Fruit fly (Drosophila melanogaster) whole organism, embryonic: ENCODE results near the gene CG5665.

Experiments
- Atf3 ChIP-seq: fragments of 200-800 bp; sonication (Bioruptor generic); optimal IDR thresholded peaks from 3 replicates; lab custom pipeline; 2016; ENCODE audit warnings: missing biosample characterization, missing genetic modification characterization
- Bgb ChIP-seq: fragments of 200-800 bp; sonication (Bioruptor generic); IDR thresholded peaks from 2 replicates; pipeline ENCODE4 v1.3.6; 2022; ENCODE audit warnings: missing biosample characterization, missing genetic modification characterization; ENCODE audit not compliant: partially characterized antibody
- CG11085 ChIP-seq: fragments of 200-800 bp; sonication (Bioruptor generic); IDR thresholded peaks from 2 replicates; pipeline ENCODE4 v1.3.6; 2022; ENCODE audit warnings: missing biosample characterization, missing genetic modification characterization
- CG11456 ChIP-seq: fragments of 200-800 bp; sonication (Bioruptor generic); IDR thresholded peaks from 3 replicates; pipeline ENCODE4 v1.3.6; 2022; ENCODE audit warnings: missing biosample characterization, missing genetic modification characterization
- CG12659 ChIP-seq: fragments of 200-800 bp; sonication (Bioruptor generic); optimal IDR thresholded peaks from 3 replicates; lab custom pipeline; 2017; ENCODE audit warnings: mild to moderate bottlenecking, missing biosample characterization, missing genetic modification reagents, missing genetic modification characterization
- CG12942 ChIP-seq: fragments of 200-800 bp; sonication (Bioruptor generic); optimal IDR thresholded peaks from 3 replicates; lab custom pipeline; 2016; ENCODE audit warnings: missing biosample characterization, missing genetic modification characterization
- CG13775 ChIP-seq: fragments of 200-800 bp; sonication (Bioruptor generic); optimal IDR thresholded peaks from 3 replicates; lab custom pipeline; 2017; ENCODE audit warnings: missing biosample characterization, mild to moderate bottlenecking, missing genetic modification characterization
- CG14860 ChIP-seq: fragments of 200-800 bp; sonication (Bioruptor generic); IDR thresholded peaks from 3 replicates; pipeline ENCODE4 v1.3.6; 2022; ENCODE audit warnings: missing biosample characterization, missing genetic modification characterization; ENCODE audit not compliant: partially characterized antibody
- CG15479 ChIP-seq: fragments of 200-800 bp; sonication (Bioruptor generic); optimal IDR thresholded peaks from 3 replicates; lab custom pipeline; 2019; ENCODE audit warnings: missing biosample characterization, mild to moderate bottlenecking, missing genetic modification characterization, moderate library complexity
- CG17568 ChIP-seq: fragments of 200-800 bp; sonication (Bioruptor generic); optimal IDR thresholded peaks from 2 replicates; lab custom pipeline; 2018; ENCODE audit warnings: missing biosample characterization, mild to moderate bottlenecking, missing genetic modification characterization, moderate library complexity
- CG18619 ChIP-seq: fragments of 200-800 bp; sonication (Bioruptor generic); optimal IDR thresholded peaks from 3 replicates; lab custom pipeline; 2017; ENCODE audit warnings: missing biosample characterization, mild to moderate bottlenecking, missing genetic modification characterization
- CG2875 ChIP-seq: fragments of 200-800 bp; sonication (Bioruptor generic); optimal IDR thresholded peaks from 2 replicates; lab custom pipeline; 2017; ENCODE audit warnings: missing biosample characterization, mild to moderate bottlenecking, missing genetic modification characterization, missing genetic modification reagents
- CG30431 ChIP-seq: fragments of 200-800 bp; sonication (Bioruptor generic); optimal IDR thresholded peaks from 2 replicates; lab custom pipeline; 2017; ENCODE audit warnings: missing biosample characterization, missing genetic modification characterization
- CG34422 ChIP-seq: fragments of 200-800 bp; sonication (Bioruptor generic); IDR thresholded peaks from 3 replicates; pipeline ENCODE4 v1.3.6; 2022; ENCODE audit warnings: missing biosample characterization, missing genetic modification characterization
- CG3838 ChIP-seq: fragments of 200-800 bp; sonication (Bioruptor generic); optimal IDR thresholded peaks from 3 replicates; lab custom pipeline; 2016; ENCODE audit warnings: missing biosample characterization, missing genetic modification characterization
- CG9437 ChIP-seq: fragments of 200-800 bp; sonication (Bioruptor generic); optimal IDR thresholded peaks from 2 replicates; lab custom pipeline; 2018; ENCODE audit warnings: missing biosample characterization, mild to moderate bottlenecking, missing genetic modification characterization
- Dip2 ChIP-seq: fragments of 200-800 bp; sonication (Bioruptor generic); IDR thresholded peaks from 2 replicates; pipeline ENCODE4 v1.3.6; 2022; ENCODE audit warnings: missing biosample characterization, missing genetic modification characterization
- E2f1 ChIP-seq: fragments of 200-800 bp; sonication (Bioruptor generic); IDR thresholded peaks from 2 replicates; pipeline ENCODE4 v1.3.6; 2022; ENCODE audit warnings: missing biosample characterization, missing genetic modification characterization
- Elba2 ChIP-seq: fragments of 200-800 bp; sonication (Bioruptor generic); optimal IDR thresholded peaks from 3 replicates; lab custom pipeline; 2016; ENCODE audit warnings: missing biosample characterization, missing genetic modification characterization
- H15 ChIP-seq: fragments of 200-800 bp; sonication (Bioruptor generic); IDR thresholded peaks from 3 replicates; pipeline ENCODE4 v1.3.6; 2022; ENCODE audit warnings: missing biosample characterization, missing genetic modification characterization
- HLH54F ChIP-seq: fragments of 200-800 bp; sonication (Bioruptor generic); optimal IDR thresholded peaks from 3 replicates; lab custom pipeline; 2016; ENCODE audit warnings: missing biosample characterization, missing genetic modification characterization
- Hr39 ChIP-seq: fragments of >200 bp; optimal IDR thresholded peaks from 2 replicates; lab custom pipeline; 2017
- Rx ChIP-seq: fragments of 200-800 bp; sonication (Bioruptor generic); IDR thresholded peaks from 2 replicates; pipeline ENCODE4 v1.3.6; 2022; ENCODE audit warnings: missing biosample characterization, missing genetic modification characterization
- Six4 ChIP-seq: fragments of 200-800 bp; sonication (Bioruptor generic); optimal IDR thresholded peaks from 2 replicates; lab custom pipeline; 2016; ENCODE audit warnings: missing biosample characterization, missing genetic modification characterization
- Tbp ChIP-seq: fragments of >200 bp; optimal IDR thresholded peaks from 2 replicates; lab custom pipeline; 2018; ENCODE audit warnings: missing biosample characterization, missing genetic modification characterization
- bcd ChIP-seq: fragments of 200-800 bp; sonication (Bioruptor generic); optimal IDR thresholded peaks from 2 replicates; lab custom pipeline; 2017; ENCODE audit warnings: missing biosample characterization, mild to moderate bottlenecking, missing genetic modification characterization
- exex ChIP-seq: fragments of 200-800 bp; sonication (Bioruptor generic); optimal IDR thresholded peaks from 4 replicates; lab custom pipeline; 2018; ENCODE audit warnings: missing biosample characterization, mild to moderate bottlenecking, missing genetic modification characterization, moderate library complexity
- fd3F ChIP-seq: fragments of 200-800 bp; sonication (Bioruptor generic); optimal IDR thresholded peaks from 2 replicates; lab custom pipeline; 2018; ENCODE audit warnings: missing biosample characterization, mild to moderate bottlenecking, missing genetic modification characterization, moderate library complexity
- fu2 ChIP-seq: fragments of 200-800 bp; sonication (Bioruptor generic); optimal IDR thresholded peaks from 2 replicates; lab custom pipeline; 2016; ENCODE audit warnings: missing biosample characterization, missing genetic modification characterization
- insv ChIP-seq, 2 experiments: fragments of 200-800 bp; sonication (Bioruptor generic); optimal IDR thresholded peaks; 3 replicates each; lab custom pipeline; 2016 to 2018; ENCODE audit warnings: missing biosample characterization in 2 of 2, missing genetic modification characterization in 2 of 2
- jumu ChIP-seq: fragments of 200-800 bp; sonication (Bioruptor generic); optimal IDR thresholded peaks from 3 replicates; lab custom pipeline; 2016; ENCODE audit warnings: missing biosample characterization, missing genetic modification characterization
- kay ChIP-seq: fragments of 200-800 bp; sonication (Bioruptor generic); optimal IDR thresholded peaks from 2 replicates; lab custom pipeline; 2016; ENCODE audit warnings: missing biosample characterization, missing genetic modification characterization
- knrl ChIP-seq: fragments of 200-800 bp; sonication (Bioruptor generic); IDR thresholded peaks from 3 replicates; pipeline ENCODE4 v1.3.6; 2022; ENCODE audit warnings: missing biosample characterization, missing genetic modification characterization; ENCODE audit not compliant: partially characterized antibody
- lola ChIP-seq, 3 experiments: fragments of >200 bp in 2 of 3; fragments of 200-800 bp in 1 of 3; sonication (Bioruptor generic) in 1 of 3; optimal IDR thresholded peaks; 2 replicates each; lab custom pipeline; 2017 to 2019; ENCODE audit warnings: missing biosample characterization in 3 of 3, missing genetic modification characterization in 3 of 3, mild to moderate bottlenecking in 1 of 3, moderate library complexity in 1 of 3
- maf-S ChIP-seq: fragments of 200-800 bp; sonication (Bioruptor generic); optimal IDR thresholded peaks from 2 replicates; lab custom pipeline; 2016; ENCODE audit warnings: missing biosample characterization, missing genetic modification characterization
- oc ChIP-seq: fragments of 200-800 bp; sonication (Bioruptor generic); optimal IDR thresholded peaks from 2 replicates; lab custom pipeline; 2018; ENCODE audit warnings: missing biosample characterization, mild to moderate bottlenecking, missing genetic modification characterization, moderate library complexity
- onecut ChIP-seq: fragments of 200-800 bp; sonication (Bioruptor generic); IDR thresholded peaks from 2 replicates; pipeline ENCODE4 v1.3.6; 2022; ENCODE audit warnings: missing biosample characterization, missing genetic modification characterization
- p53 ChIP-seq: fragments of 200-800 bp; sonication (Bioruptor generic); optimal IDR thresholded peaks from 2 replicates; lab custom pipeline; 2016; ENCODE audit warnings: missing biosample characterization, missing genetic modification characterization
- peb ChIP-seq: fragments of 200-800 bp; sonication (Bioruptor generic); IDR thresholded peaks from 2 replicates; pipeline ENCODE4 v1.3.6; 2022; ENCODE audit warnings: missing biosample characterization, missing genetic modification characterization
- pita ChIP-seq: fragments of 200-800 bp; sonication (Bioruptor generic); optimal IDR thresholded peaks from 2 replicates; lab custom pipeline; 2017; ENCODE audit warnings: missing biosample characterization, mild to moderate bottlenecking, missing genetic modification characterization
- pum ChIP-seq: fragments of 200-800 bp; sonication (Bioruptor generic); optimal IDR thresholded peaks from 2 replicates; lab custom pipeline; 2016; ENCODE audit warnings: missing biosample characterization, missing genetic modification characterization
- rib ChIP-seq: fragments of 200-800 bp; sonication (Bioruptor generic); IDR thresholded peaks from 2 replicates; pipeline ENCODE4 v1.3.6; 2022; ENCODE audit warnings: missing biosample characterization, missing genetic modification characterization
- row ChIP-seq: fragments of 200-800 bp; sonication (Bioruptor generic); IDR thresholded peaks from 3 replicates; pipeline ENCODE4 v1.3.6; 2022; ENCODE audit warnings: missing biosample characterization, missing genetic modification characterization
- sd ChIP-seq: fragments of 200-800 bp; sonication (Bioruptor generic); optimal IDR thresholded peaks from 3 replicates; lab custom pipeline; 2018; ENCODE audit warnings: missing biosample characterization, mild to moderate bottlenecking, missing genetic modification characterization, moderate library complexity
- sim ChIP-seq: fragments of 200-800 bp; sonication (Bioruptor generic); IDR thresholded peaks from 2 replicates; pipeline ENCODE4 v1.3.6; 2022; ENCODE audit warnings: missing biosample characterization, missing genetic modification characterization
- slbo ChIP-seq: fragments of 200-800 bp; sonication (Bioruptor generic); IDR thresholded peaks from 2 replicates; pipeline ENCODE4 v1.3.6; 2022; ENCODE audit warnings: missing biosample characterization, missing genetic modification characterization
- vfl ChIP-seq: fragments of 200-800 bp; sonication (Bioruptor generic); optimal IDR thresholded peaks from 2 replicates; lab custom pipeline; 2016; ENCODE audit warnings: missing biosample characterization, missing genetic modification characterization
- vnd ChIP-seq: fragments of 200-800 bp; sonication (Bioruptor generic); IDR thresholded peaks from 3 replicates; pipeline ENCODE4 v1.3.6; 2022; ENCODE audit warnings: missing biosample characterization, missing genetic modification characterization; ENCODE audit not compliant: partially characterized antibody
- wek ChIP-seq: fragments of 200-800 bp; sonication (Bioruptor generic); optimal IDR thresholded peaks from 3 replicates; lab custom pipeline; 2018; ENCODE audit warnings: missing biosample characterization, mild to moderate bottlenecking, missing genetic modification characterization, moderate library complexity

Gene CG5665

dm6 chr3L:20347762-20348580 lies 10.3 kb upstream of the CG5665 start, which contains the start of the genes Rbbp5 and eRF1:
Rbbp5 (minus strand) TSS chr3L:20347942.
eRF1 (plus strand) TSS chr3L:20348355.
- TF ChIP-seq vnd (GFP tag; lab: Robert Waterston, UW) (peak; percentile 89), slbo (GFP tag; lab: Robert Waterston, UW) (no peak; the same call in 1 of the 2 replicates), E2f1 (GFP tag; lab: Robert Waterston, UW) (peak; percentile 76), CG30431 (no peak), Rx (GFP tag; lab: Robert Waterston, UW) (peak; percentile 56; the same call in 1 of the 2 replicates), CG9437 (GFP tag; lab: Kevin White, UChicago) (peak; percentile 48), insv (GFP tag; optimal IDR thresholded peaks at IDR 0.05; lab: Kevin White, UChicago) (peak in 1 of 2 experiments; percentile 47), bcd (GFP tag; lab: Kevin White, UChicago) (peak; percentile 70), rib (GFP tag; lab: Robert Waterston, UW) (no peak), lola (GFP tag; optimal IDR thresholded peaks at IDR 0.05; lab: Kevin White, UChicago) (peak in 1 of 3 experiments; percentile 77), peb (peak; percentile 49; the same call in 1 of the 2 replicates), CG15479 (GFP tag; lab: Kevin White, UChicago) (peak; percentile 74), sim (GFP tag; lab: Robert Waterston, UW) (no peak), CG3838 (peak; percentile 29), Hr39 (lab: Kevin White, UChicago) (no peak), wek (GFP tag; lab: Kevin White, UChicago) (no peak), CG13775 (peak; percentile 78), Six4 (GFP tag; lab: Kevin White, UChicago) (peak; percentile 66), Dip2 (GFP tag; lab: Robert Waterston, UW) (no peak), CG12659 (GFP tag; lab: Kevin White, UChicago) (peak; percentile 91), onecut (GFP tag; lab: Robert Waterston, UW) (no peak), Elba2 (GFP tag; lab: Kevin White, UChicago) (peak; percentile 53), Tbp (GFP tag; lab: Kevin White, UChicago) (no peak), CG2875 (GFP tag; lab: Kevin White, UChicago) (no peak), pita (GFP tag; lab: Kevin White, UChicago) (no peak), CG11456 (GFP tag; lab: Robert Waterston, UW) (no peak; the same call in 2 of the 3 replicates), CG34422 (GFP tag; lab: Robert Waterston, UW) (peak; percentile 87), vfl (GFP tag; lab: Kevin White, UChicago) (peak; percentile 71), knrl (peak; percentile 93), fu2 (GFP tag; lab: Kevin White, UChicago) (no peak), row (GFP tag; lab: Robert Waterston, UW) (peak; percentile 92), CG11085 (GFP tag; lab: Robert Waterston, UW) (no peak; the same call in 1 of the 2 replicates), CG14860 (GFP tag; lab: Robert Waterston, UW) (peak; percentile 86), jumu (GFP tag; lab: Kevin White, UChicago) (peak; percentile 33), CG18619 (GFP tag; lab: Kevin White, UChicago) (peak; percentile 40), fd3F (peak; percentile 57), H15 (peak; percentile 70; the same call in 1 of the 3 replicates), Bgb (peak; percentile 90), p53 (GFP tag; lab: Kevin White, UChicago) (no peak), HLH54F (GFP tag; lab: Kevin White, UChicago) (peak; percentile 75), sd (tag; lab: Kevin White, UChicago) (no peak), oc (tag; lab: Kevin White, UChicago) (no peak), CG12942 (GFP tag; lab: Kevin White, UChicago) (peak; percentile 77), kay (GFP tag; lab: Kevin White, UChicago) (peak; percentile 51), exex (tag; lab: Kevin White, UChicago) (peak; percentile 28), Atf3 (GFP tag; lab: Kevin White, UChicago) (peak; percentile 50), maf-S (GFP tag; lab: Kevin White, UChicago) (peak; percentile 59), pum (GFP tag; lab: Kevin White, UChicago) (peak; percentile 32), CG17568 (GFP tag; lab: Kevin White, UChicago) (no peak)
